Fruit fly (Drosophila melanogaster) whole organism, embryonic: Measurements from ENCODE around the gene CG7985.
A peak's percentile ranks its signal among the peaks of the same experiment; 100 is the strongest.

Experiments
- Aef1 ChIP-seq: fragments of 200-800 bp; sonication (Bioruptor generic); IDR thresholded peaks from 3 replicates; pipeline ENCODE4 v1.3.6; 2022; ENCODE audit warnings: missing biosample characterization, missing genetic modification characterization
- Bgb ChIP-seq: fragments of 200-800 bp; sonication (Bioruptor generic); IDR thresholded peaks from 2 replicates; pipeline ENCODE4 v1.3.6; 2022; ENCODE audit warnings: missing biosample characterization, missing genetic modification characterization; ENCODE audit not compliant: partially characterized antibody
- CG14860 ChIP-seq: fragments of 200-800 bp; sonication (Bioruptor generic); IDR thresholded peaks from 3 replicates; pipeline ENCODE4 v1.3.6; 2022; ENCODE audit warnings: missing biosample characterization, missing genetic modification characterization; ENCODE audit not compliant: partially characterized antibody
- CG15073 ChIP-seq: fragments of 200-800 bp; sonication (Bioruptor generic); optimal IDR thresholded peaks from 2 replicates; lab custom pipeline; 2016; ENCODE audit warnings: missing biosample characterization, missing genetic modification characterization
- CG15269 ChIP-seq: fragments of 200-800 bp; sonication (Bioruptor generic); optimal IDR thresholded peaks from 2 replicates; lab custom pipeline; 2018; ENCODE audit warnings: missing biosample characterization, mild to moderate bottlenecking, missing genetic modification characterization, moderate library complexity
- CG17568 ChIP-seq: fragments of 200-800 bp; sonication (Bioruptor generic); optimal IDR thresholded peaks from 2 replicates; lab custom pipeline; 2018; ENCODE audit warnings: missing biosample characterization, mild to moderate bottlenecking, missing genetic modification characterization, moderate library complexity
- CG17912 ChIP-seq: fragments of 200-800 bp; sonication (Bioruptor generic); optimal IDR thresholded peaks from 2 replicates; lab custom pipeline; 2018; ENCODE audit warnings: missing biosample characterization, mild to moderate bottlenecking, missing genetic modification characterization
- CG2875 ChIP-seq: fragments of 200-800 bp; sonication (Bioruptor generic); optimal IDR thresholded peaks from 2 replicates; lab custom pipeline; 2017; ENCODE audit warnings: missing biosample characterization, mild to moderate bottlenecking, missing genetic modification characterization, missing genetic modification reagents
- CG30020 ChIP-seq: fragments of 200-800 bp; optimal IDR thresholded peaks from 2 replicates; lab custom pipeline; 2019; ENCODE audit warnings: missing biosample characterization, mild to moderate bottlenecking, missing genetic modification characterization, moderate library complexity
- CG3281 ChIP-seq: fragments of 200-800 bp; sonication (Bioruptor generic); optimal IDR thresholded peaks from 3 replicates; lab custom pipeline; 2017; ENCODE audit warnings: missing biosample characterization, mild to moderate bottlenecking, missing genetic modification characterization
- CG33213 ChIP-seq: fragments of 200-800 bp; sonication (Bioruptor generic); optimal IDR thresholded peaks from 3 replicates; lab custom pipeline; 2016; ENCODE audit warnings: missing biosample characterization, missing genetic modification characterization
- CG5245 ChIP-seq: fragments of 200-800 bp; sonication (Bioruptor generic); optimal IDR thresholded peaks from 3 replicates; lab custom pipeline; 2016; ENCODE audit warnings: missing biosample characterization, missing genetic modification characterization
- CG6254 ChIP-seq: fragments of 200-800 bp; sonication (Bioruptor generic); optimal IDR thresholded peaks from 3 replicates; lab custom pipeline; 2017; ENCODE audit warnings: mild to moderate bottlenecking, missing biosample characterization, missing genetic modification reagents, missing genetic modification characterization
- CG7987 ChIP-seq: fragments of 200-800 bp; sonication (Bioruptor generic); optimal IDR thresholded peaks from 2 replicates; lab custom pipeline; 2018; ENCODE audit warnings: missing biosample characterization, mild to moderate bottlenecking, missing genetic modification characterization, moderate library complexity
- CG8765 ChIP-seq: fragments of 200-800 bp; sonication (Bioruptor generic); IDR thresholded peaks from 2 replicates; pipeline ENCODE4 v1.3.6; 2022; ENCODE audit warnings: missing biosample characterization, missing genetic modification characterization
- CG9215 ChIP-seq: fragments of 200-800 bp; sonication (Bioruptor generic); IDR thresholded peaks from 2 replicates; pipeline ENCODE4 v1.3.6; 2022; ENCODE audit warnings: missing biosample characterization, missing genetic modification characterization
- CG9797 ChIP-seq: fragments of 200-800 bp; sonication (Bioruptor generic); optimal IDR thresholded peaks from 3 replicates; lab custom pipeline; 2018; ENCODE audit warnings: missing biosample characterization, mild to moderate bottlenecking, missing genetic modification characterization
- Chrac-16 ChIP-seq: fragments of 200-800 bp; sonication (Bioruptor generic); optimal IDR thresholded peaks from 3 replicates; lab custom pipeline; 2016; ENCODE audit warnings: missing biosample characterization, missing genetic modification characterization
- CrebB ChIP-seq: fragments of 200-800 bp; sonication (Bioruptor generic); optimal IDR thresholded peaks from 3 replicates; lab custom pipeline; 2018; ENCODE audit warnings: missing biosample characterization, mild to moderate bottlenecking, missing genetic modification characterization
- D19B ChIP-seq: fragments of 200-800 bp; sonication (Bioruptor generic); optimal IDR thresholded peaks from 2 replicates; lab custom pipeline; 2017; ENCODE audit warnings: missing biosample characterization, mild to moderate bottlenecking, missing genetic modification characterization
- Elba2 ChIP-seq: fragments of 200-800 bp; sonication (Bioruptor generic); optimal IDR thresholded peaks from 3 replicates; lab custom pipeline; 2016; ENCODE audit warnings: missing biosample characterization, missing genetic modification characterization
- HLH3B ChIP-seq: fragments of 200-800 bp; sonication (Bioruptor generic); IDR thresholded peaks from 2 replicates; pipeline ENCODE4 v1.3.6; 2022; ENCODE audit warnings: missing biosample characterization, missing genetic modification characterization
- HmgZ ChIP-seq: fragments of 200-800 bp; sonication (Bioruptor generic); optimal IDR thresholded peaks from 2 replicates; lab custom pipeline; 2018; ENCODE audit warnings: missing biosample characterization, mild to moderate bottlenecking, missing genetic modification characterization
- Hmx ChIP-seq: fragments of 200-800 bp; sonication (Bioruptor generic); optimal IDR thresholded peaks from 2 replicates; lab custom pipeline; 2016; ENCODE audit warnings: missing biosample characterization, missing genetic modification characterization
- Lim3 ChIP-seq: fragments of 200-800 bp; sonication (Bioruptor generic); IDR thresholded peaks from 2 replicates; pipeline ENCODE4 v1.3.6; 2022; ENCODE audit warnings: missing biosample characterization, missing genetic modification characterization
- NC2β ChIP-seq: fragments of 200-800 bp; sonication (Bioruptor generic); optimal IDR thresholded peaks from 2 replicates; lab custom pipeline; 2016; ENCODE audit warnings: missing biosample characterization, missing genetic modification characterization
- NfI ChIP-seq: fragments of 200-800 bp; sonication (Bioruptor generic); optimal IDR thresholded peaks from 3 replicates; lab custom pipeline; 2018; ENCODE audit warnings: missing biosample characterization, mild to moderate bottlenecking, missing genetic modification characterization, moderate library complexity
- Optix ChIP-seq: fragments of 200-800 bp; sonication (Bioruptor generic); IDR thresholded peaks from 3 replicates; pipeline ENCODE4 v1.3.6; 2022; ENCODE audit warnings: missing biosample characterization, missing genetic modification characterization
- Sin3A ChIP-seq: fragments of >200 bp; optimal IDR thresholded peaks from 2 replicates; lab custom pipeline; 2018
- TFAM ChIP-seq: fragments of 200-800 bp; sonication (Bioruptor generic); optimal IDR thresholded peaks from 2 replicates; lab custom pipeline; 2017; ENCODE audit warnings: missing biosample characterization, missing genetic modification characterization, inconsistent platforms
- aop ChIP-seq: fragments of 200-800 bp; sonication (Bioruptor generic); IDR thresholded peaks from 2 replicates; pipeline ENCODE4 v1.3.6; 2022; ENCODE audit warnings: missing biosample characterization, missing genetic modification characterization
- bab2 ChIP-seq: fragments of 200-800 bp; sonication (Bioruptor generic); optimal IDR thresholded peaks from 2 replicates; lab custom pipeline; 2016; ENCODE audit warnings: missing biosample characterization, missing genetic modification characterization
- cg ChIP-seq: fragments of 200-800 bp; sonication (Bioruptor generic); optimal IDR thresholded peaks from 3 replicates; lab custom pipeline; 2019; ENCODE audit warnings: missing biosample characterization, mild to moderate bottlenecking, missing genetic modification characterization, moderate library complexity
- croc ChIP-seq: fragments of 200-800 bp; sonication (Bioruptor generic); conservative IDR thresholded peaks from 3 replicates; pipeline ENCODE4 v1.3.6; 2022; ENCODE audit warnings: missing biosample characterization, missing genetic modification characterization
- cwo ChIP-seq: fragments of 200-800 bp; sonication (Bioruptor generic); optimal IDR thresholded peaks from 3 replicates; lab custom pipeline; 2017; ENCODE audit warnings: missing biosample characterization, missing genetic modification characterization, mild to moderate bottlenecking, moderate library complexity, missing genetic modification reagents
- disco-r ChIP-seq: fragments of 200-800 bp; sonication (Bioruptor generic); optimal IDR thresholded peaks from 2 replicates; lab custom pipeline; 2016; ENCODE audit warnings: missing biosample characterization, missing genetic modification characterization
- hb ChIP-seq: fragments of 200-800 bp; sonication (Bioruptor generic); IDR thresholded peaks from 3 replicates; pipeline ENCODE4 v1.3.6; 2022; ENCODE audit warnings: missing biosample characterization, missing genetic modification characterization; ENCODE audit not compliant: partially characterized antibody
- her ChIP-seq: fragments of 200-800 bp; sonication (Bioruptor generic); optimal IDR thresholded peaks from 2 replicates; lab custom pipeline; 2016; ENCODE audit warnings: missing biosample characterization, missing genetic modification characterization
- lbe ChIP-seq: fragments of 200-800 bp; sonication (Bioruptor generic); optimal IDR thresholded peaks from 2 replicates; lab custom pipeline; 2016; ENCODE audit warnings: missing biosample characterization, mild to moderate bottlenecking, missing genetic modification characterization
- p53 ChIP-seq: fragments of 200-800 bp; sonication (Bioruptor generic); optimal IDR thresholded peaks from 2 replicates; lab custom pipeline; 2016; ENCODE audit warnings: missing biosample characterization, missing genetic modification characterization
- pfk ChIP-seq: fragments of 200-800 bp; sonication (Bioruptor generic); optimal IDR thresholded peaks from 2 replicates; lab custom pipeline; 2018; ENCODE audit warnings: missing biosample characterization, mild to moderate bottlenecking, missing genetic modification characterization, moderate library complexity
- ranshi ChIP-seq: fragments of 200-800 bp; sonication (Bioruptor generic); IDR thresholded peaks from 2 replicates; pipeline ENCODE4 v1.3.6; 2022; ENCODE audit warnings: missing biosample characterization, missing genetic modification characterization
- ro ChIP-seq: fragments of 200-800 bp; sonication (Bioruptor generic); IDR thresholded peaks from 2 replicates; pipeline ENCODE4 v1.3.6; 2022; ENCODE audit warnings: missing biosample characterization, missing genetic modification characterization
- run ChIP-seq: fragments of 200-800 bp; sonication (Bioruptor generic); optimal IDR thresholded peaks from 3 replicates; lab custom pipeline; 2018; ENCODE audit warnings: missing biosample characterization, mild to moderate bottlenecking, missing genetic modification characterization
- sc ChIP-seq, 3 experiments: fragments of >200 bp in 2 of 3; fragments of 200-800 bp in 1 of 3; sonication (Bioruptor generic) in 1 of 3; optimal IDR thresholded peaks; 2 replicates in 2 of 3; 3 replicates in 1 of 3; lab custom pipeline; 2017; ENCODE audit warnings: mild to moderate bottlenecking in 1 of 3, missing biosample characterization in 1 of 3, missing genetic modification characterization in 1 of 3, missing genetic modification reagents in 1 of 3
- sim ChIP-seq: fragments of 200-800 bp; sonication (Bioruptor generic); IDR thresholded peaks from 2 replicates; pipeline ENCODE4 v1.3.6; 2022; ENCODE audit warnings: missing biosample characterization, missing genetic modification characterization
- slp2 ChIP-seq: fragments of 200-800 bp; sonication (Bioruptor generic); optimal IDR thresholded peaks from 2 replicates; lab custom pipeline; 2016; ENCODE audit warnings: missing biosample characterization, missing genetic modification characterization
- sug ChIP-seq: fragments of 200-800 bp; optimal IDR thresholded peaks from 2 replicates; lab custom pipeline; 2019; ENCODE audit warnings: missing biosample characterization, mild to moderate bottlenecking, missing genetic modification characterization, moderate library complexity
- tap ChIP-seq: fragments of 200-800 bp; optimal IDR thresholded peaks from 3 replicates; lab custom pipeline; 2019; ENCODE audit warnings: missing biosample characterization, mild to moderate bottlenecking, missing genetic modification characterization, moderate library complexity
- tgo ChIP-seq: fragments of 200-800 bp; sonication (Bioruptor generic); IDR thresholded peaks from 3 replicates; pipeline ENCODE4 v1.3.6; 2022; ENCODE audit warnings: missing biosample characterization, missing genetic modification characterization

CG7985 gene

dm6 chr3R:18220211-18220749, 20.6 kb downstream of the CG7985 start, which contains the start of the genes CG7988 and CG7183 (continued):
- TF ChIP-seq pfk (GFP tag; lab: Kevin White, UChicago) (no peak), CG17912 (GFP tag; lab: Kevin White, UChicago) (peak; percentile 83), Bgb (no peak), CG6254 (GFP tag; lab: Kevin White, UChicago) (peak; percentile 87), NfI (GFP tag; lab: Kevin White, UChicago) (peak; percentile 97), CG30020 (tag; lab: Kevin White, UChicago) (peak; percentile 89), CG15269 (tag; lab: Kevin White, UChicago) (peak; percentile 98), Optix (GFP tag; lab: Robert Waterston, UW) (no peak), slp2 (peak; percentile 86), CG2875 (GFP tag; lab: Kevin White, UChicago) (peak; percentile 93), Lim3 (GFP tag; lab: Robert Waterston, UW) (peak; percentile 94), tgo (GFP tag; lab: Robert Waterston, UW) (peak; percentile 99), CG5245 (GFP tag; lab: Kevin White, UChicago) (peak; percentile 94), CG14860 (GFP tag; lab: Robert Waterston, UW) (no peak), NC2β (GFP tag; lab: Kevin White, UChicago) (peak; percentile 94), HmgZ (tag; lab: Kevin White, UChicago) (peak; percentile 97), sc (optimal IDR thresholded peaks at IDR 0.05; lab: Kevin White, UChicago) (no peak), sc (GFP tag; optimal IDR thresholded peaks at IDR 0.05; lab: Kevin White, UChicago) (peak; percentile 97), aop (GFP tag; lab: Robert Waterston, UW) (peak; percentile 87), CG7987 (peak; percentile 88), run (tag; lab: Kevin White, UChicago) (peak; percentile 94), cwo (peak; percentile 90), ranshi (GFP tag; lab: Robert Waterston, UW) (peak; percentile 99), Aef1 (peak; percentile 97), p53 (GFP tag; lab: Kevin White, UChicago) (peak; percentile 70), CG9797 (GFP tag; lab: Kevin White, UChicago) (peak; percentile 89), Elba2 (GFP tag; lab: Kevin White, UChicago) (peak; percentile 93), CG3281 (GFP tag; lab: Kevin White, UChicago) (peak; percentile 91), CG9215 (GFP tag; lab: Robert Waterston, UW) (peak; percentile 97), hb (GFP tag; lab: Robert Waterston, UW) (no peak), CG15073 (GFP tag; lab: Kevin White, UChicago) (peak; percentile 82), croc (GFP tag; lab: Robert Waterston, UW) (peak; percentile 98), CG33213 (GFP tag; lab: Kevin White, UChicago) (peak; percentile 81), sug (peak; percentile 96), cg (GFP tag; lab: Kevin White, UChicago) (no peak), bab2 (peak; percentile 98), CrebB (tag; lab: Kevin White, UChicago) (peak; percentile 96), disco-r (GFP tag; lab: Kevin White, UChicago) (peak; percentile 95), TFAM (GFP tag; lab: Kevin White, UChicago) (peak; percentile 66), lbe (peak; percentile 91), D19B (GFP tag; lab: Kevin White, UChicago) (peak; percentile 79), tap (tag; lab: Kevin White, UChicago) (peak; percentile 97), sim (GFP tag; lab: Robert Waterston, UW) (peak; percentile 97), HLH3B (GFP tag; lab: Robert Waterston, UW) (peak; percentile 99), ro (GFP tag; lab: Robert Waterston, UW) (peak; percentile 99), Chrac-16 (GFP tag; lab: Kevin White, UChicago) (peak; percentile 98), CG17568 (GFP tag; lab: Kevin White, UChicago) (no peak), Sin3A (lab: Kevin White, UChicago) (peak; percentile 14), CG8765 (GFP tag; lab: Robert Waterston, UW) (peak; percentile 95), Hmx (GFP tag; lab: Kevin White, UChicago) (peak; percentile 95), her (GFP tag; lab: Kevin White, UChicago) (peak; percentile 82)
